Fruit fly (Drosophila melanogaster): ENCODE results near the gene osa.
A peak's percentile ranks its signal among the peaks of the same experiment; 100 is the strongest.

The osa gene

dm6 chr3R:17645239-17645638 is 72.9 kb downstream of the osa start (continued):
- no peak for TF ChIP-seq CG4404 (GFP tag; IDR thresholded peaks at IDR 0.05)
- TF ChIP-seq CG34422 (GFP tag; IDR thresholded peaks at IDR 0.05), result no peak
- TF ChIP-seq tna (GFP tag; IDR thresholded peaks at IDR 0.05; ENCODE audit: partially characterized antibody), result peak; percentile 64; the same call in 1 of the 2 replicates
- no peak for TF ChIP-seq nom (GFP tag; optimal IDR thresholded peaks at IDR 0.05)
- TF ChIP-seq vvl (GFP tag; IDR thresholded peaks at IDR 0.05), result peak; percentile 80
- no peak for TF ChIP-seq CG10321 (GFP tag; IDR thresholded peaks at IDR 0.05)
- no peak for TF ChIP-seq CG6254 (GFP tag; optimal IDR thresholded peaks at IDR 0.05)
- no peak for TF ChIP-seq sqz (GFP tag; optimal IDR thresholded peaks at IDR 0.05)
- no peak for TF ChIP-seq CG12391 (tag; optimal IDR thresholded peaks at IDR 0.05)
- no peak for TF ChIP-seq klu (GFP tag; IDR thresholded peaks at IDR 0.05)
- no peak for TF ChIP-seq mld (GFP tag; IDR thresholded peaks at IDR 0.05; ENCODE audit: partially characterized antibody)
- TF ChIP-seq vnd (GFP tag; IDR thresholded peaks at IDR 0.05; ENCODE audit: partially characterized antibody), result peak; percentile 58; the same call in 2 of the 3 replicates
- TF ChIP-seq CrebB (tag; optimal IDR thresholded peaks at IDR 0.05), result no peak
- no peak for TF ChIP-seq CG15601 (tag; optimal IDR thresholded peaks at IDR 0.05)
- TF ChIP-seq chinmo (GFP tag; IDR thresholded peaks at IDR 0.05; ENCODE audit: partially characterized antibody), result peak; percentile 84; the same call in 2 of the 4 replicates
- TF ChIP-seq pita (GFP tag; optimal IDR thresholded peaks at IDR 0.05), result no peak
- TF ChIP-seq dati (GFP tag; IDR thresholded peaks at IDR 0.05), result no peak
- peak; percentile 44 for TF ChIP-seq mirr (GFP tag; optimal IDR thresholded peaks at IDR 0.05)
- TF ChIP-seq cato (GFP tag; optimal IDR thresholded peaks at IDR 0.05; ENCODE audit: borderline replicate concordance), result no peak
- 0 out of 3 replicates have a peak, but pooled peaks have one; percentile 45 for TF ChIP-seq CG14860 (GFP tag; IDR thresholded peaks at IDR 0.05; ENCODE audit: partially characterized antibody)
- TF ChIP-seq CG7987 (GFP tag; optimal IDR thresholded peaks at IDR 0.05), result no peak
- no peak for TF ChIP-seq lbe (GFP tag; optimal IDR thresholded peaks at IDR 0.05)
- no peak for TF ChIP-seq croc (GFP tag; conservative IDR thresholded peaks at IDR 0.05)
- peak; percentile 42; the same call in 1 of the 2 replicates for TF ChIP-seq amos (GFP tag; IDR thresholded peaks at IDR 0.05; ENCODE audit: partially characterized antibody)
- TF ChIP-seq D19B (GFP tag; optimal IDR thresholded peaks at IDR 0.05), result no peak
- TF ChIP-seq HLH4C (GFP tag; IDR thresholded peaks at IDR 0.05; ENCODE audit: partially characterized antibody), result peak; percentile 59
- TF ChIP-seq CG7357 (GFP tag; IDR thresholded peaks at IDR 0.05), result no peak
- no peak for TF ChIP-seq Awh (GFP tag; IDR thresholded peaks at IDR 0.05)
- TF ChIP-seq CG31365 (tag; optimal IDR thresholded peaks at IDR 0.05), result no peak
- no peak for TF ChIP-seq Hmx (GFP tag; optimal IDR thresholded peaks at IDR 0.05)
- no peak for TF ChIP-seq CG11093 (GFP tag; IDR thresholded peaks at IDR 0.05)
- no peak for TF ChIP-seq Ets65A (GFP tag)
- no peak for TF ChIP-seq CG10565 (GFP tag; optimal IDR thresholded peaks at IDR 0.05)
- no peak for TF ChIP-seq seq (GFP tag; IDR thresholded peaks at IDR 0.05)
- TF ChIP-seq CG8478 (optimal IDR thresholded peaks at IDR 0.05), result no peak
- no peak for TF ChIP-seq cad (GFP tag; optimal IDR thresholded peaks at IDR 0.05)
- peak; percentile 0 for TF ChIP-seq CG2678 (tag; optimal IDR thresholded peaks at IDR 0.05)
- no peak for TF ChIP-seq pan (optimal IDR thresholded peaks at IDR 0.05)
- no peak for TF ChIP-seq pan (GFP tag; optimal IDR thresholded peaks at IDR 0.05 in 1 of 2, IDR thresholded peaks at IDR 0.05 in 1 of 2)
- peak; percentile 45 for TF ChIP-seq exex (tag; optimal IDR thresholded peaks at IDR 0.05)
- no peak for TF ChIP-seq hkb (optimal IDR thresholded peaks at IDR 0.05)
- peak; percentile 16; the same call in 1 of the 2 replicates for TF ChIP-seq hkb (GFP tag; IDR thresholded peaks at IDR 0.05)
- no peak for TF ChIP-seq CG1603 (tag; optimal IDR thresholded peaks at IDR 0.05)
- no peak for TF ChIP-seq MBD-R2 (GFP tag; IDR thresholded peaks at IDR 0.05)
- TF ChIP-seq CG34224 (GFP tag; IDR thresholded peaks at IDR 0.05; ENCODE audit: partially characterized antibody), result peak; percentile 54; the same call in 1 of the 3 replicates
- no peak for TF ChIP-seq Dp (GFP tag; optimal IDR thresholded peaks at IDR 0.05)
- TF ChIP-seq stwl (tag; optimal IDR thresholded peaks at IDR 0.05), result no peak
- TF ChIP-seq Dref (GFP tag; IDR thresholded peaks at IDR 0.05), result no peak
- no peak for TF ChIP-seq eyg (GFP tag; optimal IDR thresholded peaks at IDR 0.05)
- no peak for TF ChIP-seq Tbp (GFP tag; optimal IDR thresholded peaks at IDR 0.05)
- TF ChIP-seq CG33213 (GFP tag; optimal IDR thresholded peaks at IDR 0.05), result no peak
- no peak for TF ChIP-seq H2.0 (GFP tag; IDR thresholded peaks at IDR 0.05)
